ENCODE assay signal across 1 fruit fly cellular context in genomic region chrX:15175171-15175883, dm6.
A peak's percentile ranks its signal among the peaks of the same experiment; 100 is the strongest.
TF ChIP-seq lines count a peak whose summit lies in the region.

Gene CG43737, plus strand, starts transcription at chrX:15175441.

TF ChIP-seq in whole organism, embryonic, 481 proteins besides CTCF, POLR2A, EP300 and RAD21 (continued from another document):
- 0 out of 2 replicates have a peak, but pooled peaks have one; percentile 36 for TF ChIP-seq E2f2 (GFP tag; IDR thresholded peaks at IDR 0.05; lab: Robert Waterston, UW)
- no peak for TF ChIP-seq Sox100B (GFP tag; optimal IDR thresholded peaks at IDR 0.05; lab: Kevin White, UChicago)
- no peak for TF ChIP-seq Sry-δ (GFP tag; optimal IDR thresholded peaks at IDR 0.05; lab: Kevin White, UChicago)
- no peak for TF ChIP-seq unpg (GFP tag; optimal IDR thresholded peaks at IDR 0.05; lab: Kevin White, UChicago)
- TF ChIP-seq Opbp (GFP tag; IDR thresholded peaks at IDR 0.05; lab: Robert Waterston, UW; ENCODE audit: partially characterized antibody): 0 out of 3 replicates have a peak, but pooled peaks have one; percentile 40
- TF ChIP-seq pita (GFP tag; optimal IDR thresholded peaks at IDR 0.05; lab: Kevin White, UChicago): peak; percentile 2
- no peak for TF ChIP-seq gcm (GFP tag; optimal IDR thresholded peaks at IDR 0.05; lab: Kevin White, UChicago)
- no peak for TF ChIP-seq row (GFP tag; IDR thresholded peaks at IDR 0.05; lab: Robert Waterston, UW)
- TF ChIP-seq fd64A (GFP tag; optimal IDR thresholded peaks at IDR 0.05; lab: Kevin White, UChicago): no peak
- TF ChIP-seq Dp (GFP tag; optimal IDR thresholded peaks at IDR 0.05; lab: Kevin White, UChicago): peak; percentile 6
- no peak for TF ChIP-seq hbn (GFP tag; IDR thresholded peaks at IDR 0.05; lab: Robert Waterston, UW; ENCODE audit: partially characterized antibody)
- no peak for TF ChIP-seq odd (GFP tag; optimal IDR thresholded peaks at IDR 0.05; lab: Kevin White, UChicago)
- TF ChIP-seq maf-S (GFP tag; optimal IDR thresholded peaks at IDR 0.05; lab: Kevin White, UChicago): no peak
- no peak for TF ChIP-seq CG14860 (GFP tag; IDR thresholded peaks at IDR 0.05; lab: Robert Waterston, UW; ENCODE audit: partially characterized antibody)
- TF ChIP-seq pzg (GFP tag; optimal IDR thresholded peaks at IDR 0.05; lab: Kevin White, UChicago): peak; percentile 21
- no peak for TF ChIP-seq CG30020 (tag; optimal IDR thresholded peaks at IDR 0.05; lab: Kevin White, UChicago)
- TF ChIP-seq slbo (GFP tag; IDR thresholded peaks at IDR 0.05; lab: Robert Waterston, UW): 0 out of 2 replicates have a peak, but pooled peaks have one; percentile 5
- no peak for TF ChIP-seq CG8290 (GFP tag; optimal IDR thresholded peaks at IDR 0.05; lab: Kevin White, UChicago)
- no peak for TF ChIP-seq CG8290 (tag; optimal IDR thresholded peaks at IDR 0.05; lab: Kevin White, UChicago)
- TF ChIP-seq CG12104 (GFP tag; optimal IDR thresholded peaks at IDR 0.05; lab: Kevin White, UChicago): no peak
- no peak for TF ChIP-seq Hmx (GFP tag; optimal IDR thresholded peaks at IDR 0.05; lab: Kevin White, UChicago)
- TF ChIP-seq her (GFP tag; optimal IDR thresholded peaks at IDR 0.05; lab: Kevin White, UChicago): no peak
- TF ChIP-seq Optix (GFP tag; IDR thresholded peaks at IDR 0.05; lab: Robert Waterston, UW): no peak
- TF ChIP-seq CG6689 (GFP tag; IDR thresholded peaks at IDR 0.05; lab: Robert Waterston, UW): no peak
- TF ChIP-seq cas (GFP tag; IDR thresholded peaks at IDR 0.05; lab: Robert Waterston, UW): no peak
- TF ChIP-seq grau (tag; optimal IDR thresholded peaks at IDR 0.05; lab: Kevin White, UChicago): no peak
- no peak for TF ChIP-seq wek (GFP tag; optimal IDR thresholded peaks at IDR 0.05; lab: Kevin White, UChicago)
- TF ChIP-seq CG30403 (GFP tag; optimal IDR thresholded peaks at IDR 0.05; lab: Kevin White, UChicago): no peak
- TF ChIP-seq Med (GFP tag; lab: Kevin White, UChicago): peak; percentile 63
- no peak for TF ChIP-seq CG10431 (GFP tag; optimal IDR thresholded peaks at IDR 0.05; lab: Kevin White, UChicago)
- no peak for TF ChIP-seq luna (GFP tag; optimal IDR thresholded peaks at IDR 0.05; lab: Kevin White, UChicago)
- TF ChIP-seq CG17385 (GFP tag; optimal IDR thresholded peaks at IDR 0.05; lab: Kevin White, UChicago): no peak
- TF ChIP-seq Hr51 (GFP tag; optimal IDR thresholded peaks at IDR 0.05; lab: Kevin White, UChicago): no peak
- TF ChIP-seq CG7928 (GFP tag; optimal IDR thresholded peaks at IDR 0.05; lab: Kevin White, UChicago): no peak
- TF ChIP-seq Scr (GFP tag; IDR thresholded peaks at IDR 0.05; lab: Robert Waterston, UW; ENCODE audit: partially characterized antibody): no peak
- TF ChIP-seq NK7.1 (GFP tag; optimal IDR thresholded peaks at IDR 0.05; lab: Kevin White, UChicago): no peak
- TF ChIP-seq Awh (GFP tag; IDR thresholded peaks at IDR 0.05; lab: Robert Waterston, UW): no peak
- TF ChIP-seq kni (GFP tag; optimal IDR thresholded peaks at IDR 0.05; lab: Kevin White, UChicago): no peak
- TF ChIP-seq CG15514 (GFP tag; optimal IDR thresholded peaks at IDR 0.05; lab: Kevin White, UChicago): peak; percentile 7
- no peak for TF ChIP-seq onecut (GFP tag; IDR thresholded peaks at IDR 0.05; lab: Robert Waterston, UW)
- no peak for TF ChIP-seq Blimp-1 (GFP tag; optimal IDR thresholded peaks at IDR 0.05; lab: Kevin White, UChicago)
- TF ChIP-seq inv (GFP tag; IDR thresholded peaks at IDR 0.05; lab: Robert Waterston, UW; ENCODE audit: partially characterized antibody): no peak
- peak; percentile 31 for TF ChIP-seq sens (GFP tag; lab: Kevin White, UChicago)
- peak; percentile 3 for TF ChIP-seq ftz-f1 (GFP tag; optimal IDR thresholded peaks at IDR 0.05; lab: Kevin White, UChicago)
- TF ChIP-seq Dip3 (GFP tag; optimal IDR thresholded peaks at IDR 0.05; lab: Kevin White, UChicago): no peak
- no peak for TF ChIP-seq CG10366 (GFP tag; IDR thresholded peaks at IDR 0.05; lab: Robert Waterston, UW)
- no peak for TF ChIP-seq repo (GFP tag; optimal IDR thresholded peaks at IDR 0.05; lab: Kevin White, UChicago)
- no peak for TF ChIP-seq CG10979 (tag; optimal IDR thresholded peaks at IDR 0.05; lab: Kevin White, UChicago)
- TF ChIP-seq CG3838 (GFP tag; optimal IDR thresholded peaks at IDR 0.05; lab: Kevin White, UChicago): no peak
- 0 out of 2 replicates have a peak, but pooled peaks have one; percentile 13 for TF ChIP-seq CG13287 (GFP tag; IDR thresholded peaks at IDR 0.05; lab: Robert Waterston, UW; ENCODE audit: partially characterized antibody)
- TF ChIP-seq Atf6 (GFP tag; IDR thresholded peaks at IDR 0.05; lab: Robert Waterston, UW): no peak
- TF ChIP-seq dpn (GFP tag; optimal IDR thresholded peaks at IDR 0.05; lab: Kevin White, UChicago): no peak
- no peak for TF ChIP-seq Nf-YB (GFP tag; optimal IDR thresholded peaks at IDR 0.05; lab: Kevin White, UChicago)
- TF ChIP-seq Ada2b (GFP tag; IDR thresholded peaks at IDR 0.05; lab: Robert Waterston, UW): no peak
- no peak for TF ChIP-seq CG8388 (GFP tag; optimal IDR thresholded peaks at IDR 0.05; lab: Kevin White, UChicago)
